Worm (Caenorhabditis elegans): ENCODE data around the gene F26A1.8.

DNA sequence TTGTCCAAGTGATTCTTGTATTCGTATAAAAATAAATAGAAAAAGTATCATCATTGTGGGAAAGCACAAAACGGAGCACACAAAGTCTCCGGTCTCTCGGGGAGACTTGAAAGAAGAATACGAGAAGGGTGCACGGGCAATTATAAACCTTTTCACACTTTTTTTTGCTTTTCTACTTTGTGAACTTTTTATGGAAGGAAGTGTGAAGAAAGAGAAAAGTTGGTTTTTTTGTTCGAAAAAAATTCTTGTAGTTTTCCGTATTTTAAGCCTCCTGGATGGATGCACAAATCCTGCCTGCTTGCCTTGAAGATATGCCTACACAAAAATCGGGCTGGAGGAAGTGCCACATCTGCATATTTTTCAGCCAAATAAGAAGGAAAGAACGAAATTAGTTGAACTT is 44.0 kb downstream of the F26A1.8 start, which contains the start of gene B0393.7:
- TF ChIP-seq sea-1 (GFP tag; conservative IDR thresholded peaks at IDR 0.05) = no peak
- no peak for TF ChIP-seq aly-1 (tag; optimal IDR thresholded peaks at IDR 0.05)
